Worm (Caenorhabditis elegans): ENCODE data around the gene F36G9.3.
"Not testable (repeated sequence)": the region's sequence is repeated elsewhere in the genome, so short reads cannot be mapped to it uniquely, and the experiment has no call there.

F36G9.3 gene

ce11 chrV:15928325-15928724 is 28.9 kb upstream of the F36G9.3 start, which contains the start of gene pzf-1:
Gene pzf-1 (minus strand): TSS chrV:15928425.
- TF ChIP-seq bed-2 (GFP tag; IDR thresholded peaks at IDR 0.05) (no peak), mel-28 (tag; optimal IDR thresholded peaks at IDR 0.05; ENCODE audit: borderline replicate concordance) (no peak), zfh-2 (GFP tag; conservative IDR thresholded peaks at IDR 0.05) (no peak), aptf-3 (GFP tag; IDR thresholded peaks at IDR 0.05) (no peak), tlf-1 (GFP tag; optimal IDR thresholded peaks at IDR 0.05) (no peak), repo-1 (tag; optimal IDR thresholded peaks at IDR 0.05) (no peak), ztf-3 (GFP tag; optimal IDR thresholded peaks at IDR 0.05) (no peak)

- TF ChIP-seq nhr-120 (GFP tag; IDR thresholded peaks at IDR 0.05); dpl-1 (GFP tag; optimal IDR thresholded peaks at IDR 0.05); lag-1 (GFP tag; IDR thresholded peaks at IDR 0.05): not testable (repeated sequence)
Observed at ce11 chrV:15929882-15930281, 27.3 kb upstream of the F36G9.3 start, which contains the start of gene srbc-77. Gene srbc-77 (plus strand): TSS chrV:15930182.

ce11 chrV:15932390-15932789 is 24.8 kb upstream of the F36G9.3 start, which contains the start of gene srw-26:
Gene srw-26 (minus strand): TSS chrV:15932490.
- no peak for TF ChIP-seq madf-8 (GFP tag; conservative IDR thresholded peaks at IDR 0.05)

- no peak for TF ChIP-seq cebp-1 (GFP tag; IDR thresholded peaks at IDR 0.05)
- no peak for TF ChIP-seq cebp-1 (tag; optimal IDR thresholded peaks at IDR 0.05)
- TF ChIP-seq efl-1 (GFP tag; optimal IDR thresholded peaks at IDR 0.05) = no peak
- TF ChIP-seq B0035.1 (tag; optimal IDR thresholded peaks at IDR 0.05) = no peak
- TF ChIP-seq ceh-79 (tag; optimal IDR thresholded peaks at IDR 0.05) = no peak
- TF ChIP-seq unc-130 (GFP tag; optimal IDR thresholded peaks at IDR 0.05) = no peak
- no peak for TF ChIP-seq snpc-1.3 (tag; optimal IDR thresholded peaks at IDR 0.05; ENCODE audit: insufficient read depth)
- TF ChIP-seq let-607 (tag; optimal IDR thresholded peaks at IDR 0.05) = no peak
- no peak for TF ChIP-seq let-526 (GFP tag; IDR thresholded peaks at IDR 0.05)
Observed at ce11 chrV:15940254-15940653, 16.9 kb upstream of the F36G9.3 start, which contains the start of gene srw-55. Gene srw-55 (minus strand): TSS chrV:15940354.

- TF ChIP-seq hsf-1 (GFP tag; IDR thresholded peaks at IDR 0.05) (no peak), die-1 (tag; optimal IDR thresholded peaks at IDR 0.05) (no peak), hlh-12 (tag; optimal IDR thresholded peaks at IDR 0.05) (no peak), xnd-1 (tag; optimal IDR thresholded peaks at IDR 0.05) (no peak), attf-6 (GFP tag; IDR thresholded peaks at IDR 0.05) (no peak), efl-1 (GFP tag; optimal IDR thresholded peaks at IDR 0.05) (no peak), Y53F4B.3 (GFP tag; IDR thresholded peaks at IDR 0.05) (no peak), Y95B8A.8 (GFP tag; IDR thresholded peaks at IDR 0.05) (no peak), let-607 (tag; optimal IDR thresholded peaks at IDR 0.05) (no peak), ztf-25 (GFP tag; IDR thresholded peaks at IDR 0.05) (no peak), C17E4.6 (GFP tag; IDR thresholded peaks at IDR 0.05) (no peak), egl-18 (GFP tag; IDR thresholded peaks at IDR 0.05) (no peak), B0035.1 (tag; optimal IDR thresholded peaks at IDR 0.05) (no peak), F23B12.7 (tag; optimal IDR thresholded peaks at IDR 0.05; ENCODE audit: insufficient read depth) (no peak), lin-54 (GFP tag; optimal IDR thresholded peaks at IDR 0.05) (no peak), unc-130 (GFP tag; optimal IDR thresholded peaks at IDR 0.05) (no peak), cebp-2 (GFP tag; IDR thresholded peaks at IDR 0.05) (no peak), ztf-3 (GFP tag; optimal IDR thresholded peaks at IDR 0.05) (no peak)
Observed at ce11 chrV:15943125-15943524, 14.1 kb upstream of the F36G9.3 start, which contains the start of gene srw-53. Gene srw-53 (plus strand): TSS chrV:15943425.
